Fruit fly (Drosophila melanogaster) whole organism, prepupa: Measurements from ENCODE around the gene CecA1.

Experiments used
- CG34406 ChIP-seq: fragments of 200-800 bp; sonication (Bioruptor generic); optimal IDR thresholded peaks from 3 replicates; lab custom pipeline; 2016; ENCODE audit warnings: missing biosample characterization, missing genetic modification characterization
- CG6163 ChIP-seq: fragments of 200-800 bp; sonication (Bioruptor generic); IDR thresholded peaks from 3 replicates; pipeline ENCODE4 v1.3.6; 2022; ENCODE audit warnings: missing biosample characterization, missing genetic modification characterization
- CG6792 ChIP-seq: fragments of 200-800 bp; sonication (Bioruptor generic); optimal IDR thresholded peaks from 3 replicates; lab custom pipeline; 2016; ENCODE audit warnings: missing biosample characterization, missing genetic modification characterization
- CG6854 ChIP-seq: fragments of 200-800 bp; sonication (Bioruptor generic); optimal IDR thresholded peaks from 2 replicates; lab custom pipeline; 2017; ENCODE audit warnings: missing biosample characterization, mild to moderate bottlenecking, missing genetic modification characterization
- Eip75B ChIP-seq: fragments of 200-800 bp; sonication (Bioruptor generic); optimal IDR thresholded peaks from 3 replicates; lab custom pipeline; 2016; ENCODE audit warnings: missing biosample characterization, missing genetic modification characterization
- Eip93F ChIP-seq: fragments of 200-800 bp; sonication (Bioruptor generic); optimal IDR thresholded peaks from 2 replicates; lab custom pipeline; 2016; ENCODE audit warnings: missing biosample characterization, mild to moderate bottlenecking, missing genetic modification characterization
- Ets96B ChIP-seq: fragments of 200-800 bp; optimal IDR thresholded peaks from 2 replicates; lab custom pipeline; 2019; ENCODE audit warnings: missing biosample characterization, mild to moderate bottlenecking, missing genetic modification characterization, moderate library complexity
- Met ChIP-seq: fragments of 200-800 bp; sonication (Bioruptor generic); optimal IDR thresholded peaks from 3 replicates; lab custom pipeline; 2016; ENCODE audit warnings: missing biosample characterization, missing genetic modification characterization
- Sox102F ChIP-seq: fragments of 200-800 bp; sonication (Bioruptor generic); optimal IDR thresholded peaks from 2 replicates; lab custom pipeline; 2016; ENCODE audit warnings: missing biosample characterization, mild to moderate bottlenecking, missing genetic modification characterization
- dac ChIP-seq: fragments of 200-800 bp; sonication (Bioruptor generic); optimal IDR thresholded peaks from 2 replicates; lab custom pipeline; 2017; ENCODE audit warnings: missing biosample characterization, mild to moderate bottlenecking, missing genetic modification characterization
- dsx ChIP-seq: fragments of 200-800 bp; optimal IDR thresholded peaks from 3 replicates; lab custom pipeline; 2019; ENCODE audit warnings: missing biosample characterization, mild to moderate bottlenecking, missing genetic modification characterization, moderate library complexity; ENCODE audit not compliant: poor library complexity, severe bottlenecking
- fkh ChIP-seq: fragments of 200-800 bp; sonication (Bioruptor generic); optimal IDR thresholded peaks from 3 replicates; lab custom pipeline; 2017; ENCODE audit warnings: missing biosample characterization, mild to moderate bottlenecking, missing genetic modification characterization, moderate library complexity
- net ChIP-seq: fragments of 200-800 bp; sonication (Bioruptor generic); optimal IDR thresholded peaks from 3 replicates; lab custom pipeline; 2016; ENCODE audit warnings: missing biosample characterization, missing genetic modification characterization

- TF ChIP-seq CG6792 (no peak), Eip93F (GFP tag; lab: Kevin White, UChicago) (no peak), Sox102F (GFP tag; lab: Kevin White, UChicago) (no peak), Ets96B (tag; lab: Kevin White, UChicago) (no peak), Eip75B (no peak), Met (GFP tag; lab: Kevin White, UChicago) (no peak), CG34406 (GFP tag; lab: Kevin White, UChicago) (no peak), CG6163 (GFP tag; lab: Robert Waterston, UW) (no peak), CG6854 (GFP tag; lab: Kevin White, UChicago) (no peak), dsx (GFP tag; lab: Kevin White, UChicago) (no peak), net (GFP tag; lab: Kevin White, UChicago) (no peak), fkh (peak; percentile 85), dac (GFP tag; lab: Kevin White, UChicago) (no peak)
Measured at dm6 chr3R:30198793-30199192, 11.9 kb upstream of the CecA1 start.
